Worm (Caenorhabditis elegans) whole organism, midembryonic: Measurements from ENCODE around the gene his-61.

Source experiments
- T22C8.4 ChIP-seq: fragments of 200-800 bp; sonication (Bioruptor generic); IDR thresholded peaks from 2 replicates; pipeline ENCODE4 v1.3.6; 2022; ENCODE audit warnings: missing genetic modification characterization, missing compliant biosample characterization
- cog-1 ChIP-seq: sonication (generic microtip); optimal IDR thresholded peaks from 2 replicates; lab custom pipeline; 2016; ENCODE audit warnings: missing genetic modification characterization, missing compliant biosample characterization
- med-1 ChIP-seq: sonication (generic microtip); optimal IDR thresholded peaks from 2 replicates; lab custom pipeline; 2017; ENCODE audit warnings: missing genetic modification characterization, mild to moderate bottlenecking, missing compliant biosample characterization, antibody characterized with exemption, missing genetic modification reagents; ENCODE audit not compliant: insufficient read depth
- tab-1 ChIP-seq: fragments of 200-800 bp; sonication (Bioruptor generic); IDR thresholded peaks from 2 replicates; pipeline ENCODE4 v1.3.6; 2022; ENCODE audit warnings: missing genetic modification characterization, missing compliant biosample characterization

DNA sequence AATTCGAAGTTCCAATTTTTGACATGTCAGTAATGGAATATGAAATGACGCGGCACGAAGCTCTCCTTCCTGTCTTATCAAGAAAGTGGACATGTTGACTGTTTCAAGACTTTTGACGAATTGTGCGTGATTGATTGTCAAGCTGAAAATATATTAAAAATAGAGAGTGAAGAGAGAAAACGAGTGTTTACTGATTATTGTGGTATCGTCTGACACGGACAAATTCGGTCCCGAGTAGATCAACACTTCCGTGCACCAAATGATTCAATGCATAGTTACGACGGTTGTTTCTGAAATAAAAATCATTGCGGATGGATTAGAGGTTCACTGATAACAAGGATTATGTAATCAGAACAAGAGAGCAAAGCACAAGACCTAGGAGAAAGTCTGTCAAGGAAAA, 18.8 kb downstream of the his-61 start:
- no peak for TF ChIP-seq tab-1
- no peak for TF ChIP-seq cog-1 (tag; lab: Kevin White, UChicago)
- TF ChIP-seq T22C8.4 (GFP tag; lab: Robert Waterston, UW), result no peak
- TF ChIP-seq med-1 (GFP tag; lab: Kevin White, UChicago), result no peak
